Worm (Caenorhabditis elegans) whole organism, L2 larva: Measurements from ENCODE around the gene ubc-6.

ENCODE experiments used
- Y55F3AM.14 ChIP-seq: fragments of 200-800 bp; sonication (Bioruptor generic); optimal IDR thresholded peaks from 2 replicates; lab custom pipeline; 2018; ENCODE audit warnings: mild to moderate bottlenecking, missing genetic modification characterization, missing compliant biosample characterization
- egl-27 ChIP-seq: sonication (generic microtip); optimal IDR thresholded peaks from 3 replicates; lab custom pipeline; 2017; ENCODE audit warnings: missing biosample characterization, missing genetic modification reagents, missing genetic modification characterization
- fos-1 ChIP-seq: fragments of 150-350 bp; optimal IDR thresholded peaks from 2 replicates; lab custom pipeline; 2014; ENCODE audit warnings: missing biosample characterization, missing genetic modification characterization
- lin-13 ChIP-seq: fragments of 150-350 bp; optimal IDR thresholded peaks from 2 replicates; lab custom pipeline; 2014; ENCODE audit warnings: missing biosample characterization, missing genetic modification reagents, missing genetic modification characterization
- lin-39 ChIP-seq: fragments of 150-350 bp; optimal IDR thresholded peaks from 2 replicates; lab custom pipeline; 2014; ENCODE audit warnings: missing biosample characterization, missing genetic modification reagents, missing genetic modification characterization
- lsy-2 ChIP-seq, 2 experiments: fragments of 150-350 bp in 1 of 2; sonication (generic microtip) in 1 of 2; optimal IDR thresholded peaks; 2 replicates each; lab custom pipeline; 2014 to 2017; ENCODE audit warnings: missing biosample characterization in 2 of 2, missing genetic modification characterization in 2 of 2
- nhr-77 ChIP-seq: fragments of 150-350 bp; optimal IDR thresholded peaks from 2 replicates; lab custom pipeline; 2014; ENCODE audit warnings: missing biosample characterization, missing genetic modification characterization
- sma-3 ChIP-seq: sonication (generic microtip); optimal IDR thresholded peaks from 2 replicates; lab custom pipeline; 2016; ENCODE audit warnings: missing genetic modification reagents, missing genetic modification characterization, missing compliant biosample characterization
- ztf-11 ChIP-seq: sonication (generic microtip); optimal IDR thresholded peaks from 2 replicates; lab custom pipeline; 2017; ENCODE audit warnings: missing biosample characterization, missing genetic modification characterization

ce11 chrII:7469318-7469717, 9.7 kb upstream of the ubc-6 start:
- TF ChIP-seq lsy-2 (tag; optimal IDR thresholded peaks at IDR 0.05; lab: Kevin White, UChicago) (no peak), lin-13 (no peak), nhr-77 (tag; lab: Kevin White, UChicago) (no peak), egl-27 (tag; lab: Kevin White, UChicago) (no peak), Y55F3AM.14 (GFP tag; lab: Kevin White, UChicago) (no peak), sma-3 (no peak), lin-39 (tag; lab: Kevin White, UChicago) (no peak), fos-1 (tag; lab: Kevin White, UChicago) (no peak), ztf-11 (tag; lab: Kevin White, UChicago) (no peak)
